Fruit fly (Drosophila melanogaster) whole organism, embryonic: Measurements from ENCODE around the gene Sb.
"Not testable (repeated sequence)": the region's sequence is repeated elsewhere in the genome, so short reads cannot be mapped to it uniquely, and the experiment has no call there.

Experiments used
- BEAF-32 ChIP-seq: fragments of 200-800 bp; sonication (Bioruptor generic); optimal IDR thresholded peaks from 3 replicates; lab custom pipeline; 2017; ENCODE audit warnings: missing biosample characterization, missing genetic modification characterization, mild to moderate bottlenecking, moderate library complexity, missing genetic modification reagents
- CG10543 ChIP-seq: fragments of 200-800 bp; sonication (Bioruptor generic); optimal IDR thresholded peaks from 3 replicates; lab custom pipeline; 2017; ENCODE audit warnings: missing biosample characterization, mild to moderate bottlenecking, missing genetic modification characterization, moderate library complexity
- CG11247 ChIP-seq: fragments of 200-800 bp; sonication (Bioruptor generic); IDR thresholded peaks from 2 replicates; pipeline ENCODE4 v1.3.6; 2022; ENCODE audit warnings: missing biosample characterization, missing genetic modification characterization
- CG12104 ChIP-seq: fragments of 200-800 bp; sonication (Bioruptor generic); optimal IDR thresholded peaks from 3 replicates; lab custom pipeline; 2016; ENCODE audit warnings: missing biosample characterization, missing genetic modification characterization
- CG12236 ChIP-seq: fragments of 200-800 bp; sonication (Bioruptor generic); optimal IDR thresholded peaks from 2 replicates; lab custom pipeline; 2016; ENCODE audit warnings: missing biosample characterization, missing genetic modification characterization
- CG13894 ChIP-seq: fragments of 200-800 bp; sonication (Bioruptor generic); optimal IDR thresholded peaks from 3 replicates; lab custom pipeline; 2018; ENCODE audit warnings: missing biosample characterization, mild to moderate bottlenecking, missing genetic modification characterization, moderate library complexity
- CG17385 ChIP-seq: fragments of 200-800 bp; sonication (Bioruptor generic); optimal IDR thresholded peaks from 3 replicates; lab custom pipeline; 2018; ENCODE audit warnings: missing biosample characterization, mild to moderate bottlenecking, missing genetic modification characterization
- CG2712 ChIP-seq: fragments of 200-800 bp; optimal IDR thresholded peaks from 3 replicates; lab custom pipeline; 2019; ENCODE audit warnings: missing biosample characterization, mild to moderate bottlenecking, missing genetic modification characterization, moderate library complexity
- CG31388 ChIP-seq: fragments of 200-800 bp; sonication (Bioruptor generic); optimal IDR thresholded peaks from 2 replicates; lab custom pipeline; 2016; ENCODE audit warnings: missing biosample characterization, missing genetic modification characterization
- CG4360 ChIP-seq: fragments of 200-800 bp; sonication (Bioruptor generic); IDR thresholded peaks from 2 replicates; pipeline ENCODE4 v1.3.6; 2022; ENCODE audit warnings: missing biosample characterization, missing genetic modification characterization
- CG6272 ChIP-seq: fragments of 200-800 bp; sonication (Bioruptor generic); IDR thresholded peaks from 2 replicates; pipeline ENCODE4 v1.3.6; 2022; ENCODE audit warnings: missing biosample characterization, missing genetic modification characterization
- CG6854 ChIP-seq: fragments of 200-800 bp; sonication (Bioruptor generic); optimal IDR thresholded peaks from 3 replicates; lab custom pipeline; 2017; ENCODE audit warnings: missing biosample characterization, mild to moderate bottlenecking, missing genetic modification characterization
- CG7271 ChIP-seq: fragments of 200-800 bp; sonication (Bioruptor generic); optimal IDR thresholded peaks from 2 replicates; lab custom pipeline; 2018; ENCODE audit warnings: missing biosample characterization, mild to moderate bottlenecking, missing genetic modification characterization, moderate library complexity
- CG7556 ChIP-seq: fragments of 200-800 bp; sonication (Bioruptor generic); optimal IDR thresholded peaks from 2 replicates; lab custom pipeline; 2017; ENCODE audit warnings: missing biosample characterization, mild to moderate bottlenecking, missing genetic modification characterization
- CG9797 ChIP-seq: fragments of 200-800 bp; sonication (Bioruptor generic); optimal IDR thresholded peaks from 3 replicates; lab custom pipeline; 2018; ENCODE audit warnings: missing biosample characterization, mild to moderate bottlenecking, missing genetic modification characterization
- Camta ChIP-seq: fragments of 200-800 bp; sonication (Bioruptor generic); optimal IDR thresholded peaks from 2 replicates; lab custom pipeline; 2016; ENCODE audit warnings: missing biosample characterization, missing genetic modification characterization
- CrebB ChIP-seq: fragments of 200-800 bp; sonication (Bioruptor generic); optimal IDR thresholded peaks from 3 replicates; lab custom pipeline; 2018; ENCODE audit warnings: missing biosample characterization, mild to moderate bottlenecking, missing genetic modification characterization
- D19A ChIP-seq: fragments of 200-800 bp; optimal IDR thresholded peaks from 3 replicates; lab custom pipeline; 2019; ENCODE audit warnings: missing biosample characterization, mild to moderate bottlenecking, missing genetic modification characterization, moderate library complexity
- Drgx ChIP-seq: fragments of 200-800 bp; sonication (Bioruptor generic); IDR thresholded peaks from 2 replicates; pipeline ENCODE4 v1.3.6; 2022; ENCODE audit warnings: missing biosample characterization, missing genetic modification characterization
- Fer3 ChIP-seq: fragments of 200-800 bp; sonication (Bioruptor generic); optimal IDR thresholded peaks from 2 replicates; lab custom pipeline; 2018; ENCODE audit warnings: missing biosample characterization, mild to moderate bottlenecking, missing genetic modification characterization, moderate library complexity
- Med ChIP-seq: fragments of 200-800 bp; sonication (Bioruptor generic); peaks from one replicate; lab custom pipeline; 2016; ENCODE audit warnings: missing biosample characterization, missing genetic modification characterization, mild to moderate bottlenecking, inconsistent platforms, moderate library complexity
- Mes4 ChIP-seq: fragments of 200-800 bp; sonication (Bioruptor generic); optimal IDR thresholded peaks from 2 replicates; lab custom pipeline; 2016; ENCODE audit warnings: missing biosample characterization, missing genetic modification characterization
- NFAT ChIP-seq: fragments of 200-800 bp; sonication (Bioruptor generic); IDR thresholded peaks from 2 replicates; pipeline ENCODE4 v1.3.6; 2022; ENCODE audit warnings: missing biosample characterization, missing genetic modification characterization
- Neu2 ChIP-seq: fragments of 200-800 bp; sonication (Bioruptor generic); optimal IDR thresholded peaks from 3 replicates; lab custom pipeline; 2016; ENCODE audit warnings: missing biosample characterization, missing genetic modification characterization, borderline replicate concordance
- PHDP ChIP-seq: fragments of 200-800 bp; sonication (Bioruptor generic); optimal IDR thresholded peaks from 3 replicates; lab custom pipeline; 2018; ENCODE audit warnings: missing biosample characterization, mild to moderate bottlenecking, missing genetic modification characterization, moderate library complexity
- YL-1 ChIP-seq: fragments of 200-800 bp; sonication (Bioruptor generic); optimal IDR thresholded peaks from 3 replicates; lab custom pipeline; 2017; ENCODE audit warnings: missing biosample characterization, mild to moderate bottlenecking, missing genetic modification characterization
- ac ChIP-seq: fragments of 200-800 bp; sonication (Bioruptor generic); optimal IDR thresholded peaks from 3 replicates; lab custom pipeline; 2017; ENCODE audit warnings: missing biosample characterization, mild to moderate bottlenecking, missing genetic modification characterization
- ara ChIP-seq: fragments of 200-800 bp; sonication (Bioruptor generic); IDR thresholded peaks from 2 replicates; pipeline ENCODE4 v1.3.6; 2022; ENCODE audit warnings: missing biosample characterization, missing genetic modification characterization
- ase ChIP-seq: fragments of 200-800 bp; sonication (Bioruptor generic); IDR thresholded peaks from 3 replicates; pipeline ENCODE4 v1.3.6; 2022; ENCODE audit warnings: missing biosample characterization, missing genetic modification characterization
- bab2 ChIP-seq: fragments of 200-800 bp; sonication (Bioruptor generic); optimal IDR thresholded peaks from 2 replicates; lab custom pipeline; 2016; ENCODE audit warnings: missing biosample characterization, missing genetic modification characterization
- chinmo ChIP-seq: fragments of 200-800 bp; sonication (Bioruptor generic); IDR thresholded peaks from 4 replicates; pipeline ENCODE4 v1.3.6; 2022; ENCODE audit warnings: missing biosample characterization, missing genetic modification characterization; ENCODE audit not compliant: partially characterized antibody
- chm ChIP-seq: fragments of 200-800 bp; sonication (Bioruptor generic); IDR thresholded peaks from 2 replicates; pipeline ENCODE4 v1.3.6; 2022; ENCODE audit warnings: missing biosample characterization, missing genetic modification characterization
- crol ChIP-seq: fragments of 200-800 bp; sonication (Bioruptor generic); IDR thresholded peaks from 2 replicates; pipeline ENCODE4 v1.3.6; 2022; ENCODE audit warnings: missing biosample characterization, missing genetic modification characterization
- esg ChIP-seq: fragments of 200-800 bp; sonication (Bioruptor generic); conservative IDR thresholded peaks from 2 replicates; pipeline ENCODE4 v1.3.6; 2022; ENCODE audit warnings: missing biosample characterization, missing genetic modification characterization
- fru ChIP-seq: fragments of >200 bp; optimal IDR thresholded peaks from 2 replicates; lab custom pipeline; 2017
- grn ChIP-seq: fragments of 200-800 bp; sonication (Bioruptor generic); optimal IDR thresholded peaks from 3 replicates; lab custom pipeline; 2017; ENCODE audit warnings: missing biosample characterization, missing genetic modification characterization
- oc ChIP-seq: fragments of 200-800 bp; sonication (Bioruptor generic); optimal IDR thresholded peaks from 2 replicates; lab custom pipeline; 2018; ENCODE audit warnings: missing biosample characterization, mild to moderate bottlenecking, missing genetic modification characterization, moderate library complexity
- p53 ChIP-seq: fragments of 200-800 bp; sonication (Bioruptor generic); optimal IDR thresholded peaks from 2 replicates; lab custom pipeline; 2016; ENCODE audit warnings: missing biosample characterization, missing genetic modification characterization
- pros ChIP-seq: fragments of 200-800 bp; sonication (Bioruptor generic); optimal IDR thresholded peaks from 3 replicates; lab custom pipeline; 2019; ENCODE audit warnings: missing biosample characterization, mild to moderate bottlenecking, missing genetic modification characterization, moderate library complexity
- sisA ChIP-seq: fragments of 200-800 bp; sonication (Bioruptor generic); IDR thresholded peaks from 2 replicates; pipeline ENCODE4 v1.3.6; 2022; ENCODE audit warnings: missing biosample characterization, missing genetic modification characterization
- slbo ChIP-seq: fragments of 200-800 bp; sonication (Bioruptor generic); IDR thresholded peaks from 2 replicates; pipeline ENCODE4 v1.3.6; 2022; ENCODE audit warnings: missing biosample characterization, missing genetic modification characterization
- stc ChIP-seq: fragments of 200-800 bp; sonication (Bioruptor generic); IDR thresholded peaks from 2 replicates; pipeline ENCODE4 v1.3.6; 2022; ENCODE audit warnings: missing biosample characterization, missing genetic modification characterization
- tup ChIP-seq: fragments of 200-800 bp; sonication (Bioruptor generic); optimal IDR thresholded peaks from 2 replicates; lab custom pipeline; 2016; ENCODE audit warnings: missing biosample characterization, mild to moderate bottlenecking, missing genetic modification characterization, moderate library complexity
- wdn ChIP-seq: fragments of 200-800 bp; sonication (Bioruptor generic); IDR thresholded peaks from 2 replicates; pipeline ENCODE4 v1.3.6; 2022; ENCODE audit warnings: missing biosample characterization, missing genetic modification characterization

Gene Sb

DNA sequence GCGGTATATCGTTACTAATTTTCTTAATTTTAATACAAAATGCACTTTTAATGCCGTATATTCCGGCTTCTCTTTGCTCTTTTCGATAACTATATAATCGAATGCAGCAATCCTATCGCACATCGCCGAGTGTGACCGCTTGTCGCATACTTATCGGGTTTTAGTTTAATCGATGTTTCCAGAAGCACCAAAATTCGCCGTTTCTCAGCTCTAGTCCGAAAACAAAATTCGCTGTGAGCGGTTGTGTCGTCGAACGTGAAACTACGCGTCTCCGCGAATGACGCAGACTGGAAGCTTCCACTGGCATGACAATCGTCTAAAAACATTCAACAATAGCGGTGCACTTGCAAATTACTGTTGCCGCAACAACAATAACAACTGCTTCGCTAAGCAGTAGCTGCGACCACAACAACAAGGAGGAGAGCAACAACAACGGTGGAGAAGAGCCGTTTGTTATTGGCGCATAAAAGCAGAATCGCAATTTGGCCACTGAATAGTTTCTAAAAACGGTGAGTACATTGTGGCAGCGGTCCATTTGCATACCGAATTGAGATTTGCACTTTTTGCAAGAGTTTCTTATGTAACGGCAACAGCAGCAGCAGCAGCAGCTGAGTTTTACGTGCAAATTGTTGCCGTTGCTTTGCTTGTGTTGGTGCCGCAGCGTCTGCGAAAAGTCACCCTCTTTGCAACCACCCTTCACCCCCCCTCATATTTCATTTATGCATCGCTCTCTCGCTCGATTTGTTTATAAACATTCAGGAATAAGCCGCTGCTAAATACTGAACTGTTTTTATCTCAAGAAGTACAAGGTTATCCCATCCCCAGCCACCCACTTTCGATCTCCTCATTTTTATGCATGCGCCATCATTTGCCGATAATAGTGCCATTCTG is 71.1 kb downstream of the Sb start, which contains the start of gene sra (continued):
- TF ChIP-seq bab2 (GFP tag; lab: Kevin White, UChicago) = no peak
- peak; percentile 69 for TF ChIP-seq CG4360 (GFP tag; lab: Robert Waterston, UW)
- TF ChIP-seq stc (GFP tag; lab: Robert Waterston, UW) = peak; percentile 15; the same call in 1 of the 2 replicates
- no peak for TF ChIP-seq ara (GFP tag; lab: Robert Waterston, UW)
- TF ChIP-seq CG17385 (GFP tag; lab: Kevin White, UChicago) = peak; percentile 37

DNA sequence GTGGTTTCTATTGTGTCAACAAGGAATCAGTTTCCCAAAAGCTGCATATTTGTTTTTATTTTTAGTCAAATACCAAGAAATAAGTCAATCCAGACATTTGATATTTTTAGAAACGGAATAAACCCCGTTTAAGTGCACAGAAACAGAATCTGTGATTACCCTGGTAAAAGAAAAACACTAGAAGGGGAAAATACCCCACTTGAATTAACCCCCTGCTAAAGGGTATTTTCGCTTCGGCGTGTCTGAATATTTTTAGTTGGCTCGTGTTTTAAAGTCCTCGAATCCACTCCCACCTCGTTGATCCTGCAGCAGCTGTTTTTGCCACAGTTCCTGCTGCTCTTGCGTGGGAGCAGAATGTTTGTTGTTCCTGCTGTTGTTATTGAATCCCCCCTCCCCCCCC is 71.8 kb downstream of the Sb start:
- TF ChIP-seq Mes4 (GFP tag; lab: Kevin White, UChicago) (no peak), CG6272 (GFP tag; lab: Robert Waterston, UW) (no peak), ac (GFP tag; lab: Kevin White, UChicago) (peak; percentile 1), CG11247 (GFP tag; lab: Robert Waterston, UW) (no peak), p53 (GFP tag; lab: Kevin White, UChicago) (no peak), pros (GFP tag; lab: Kevin White, UChicago) (no peak), CG31388 (GFP tag; lab: Kevin White, UChicago) (no peak), D19A (tag; lab: Kevin White, UChicago) (peak; percentile 93), tup (GFP tag; lab: Kevin White, UChicago) (no peak), chm (GFP tag; lab: Robert Waterston, UW) (0 out of 2 replicates have a peak, but pooled peaks have one; percentile 23), Camta (GFP tag; lab: Kevin White, UChicago) (no peak), CG6854 (GFP tag; lab: Kevin White, UChicago) (no peak), BEAF-32 (GFP tag; lab: Kevin White, UChicago) (no peak), CG13894 (tag; lab: Kevin White, UChicago) (no peak), Med (GFP tag; lab: Kevin White, UChicago) (no peak), oc (tag; lab: Kevin White, UChicago) (no peak), PHDP (tag; lab: Kevin White, UChicago) (no peak), crol (GFP tag; lab: Robert Waterston, UW) (peak; percentile 57), YL-1 (GFP tag; lab: Kevin White, UChicago) (no peak), wdn (GFP tag; lab: Robert Waterston, UW) (no peak), NFAT (GFP tag; lab: Robert Waterston, UW) (no peak)

DNA sequence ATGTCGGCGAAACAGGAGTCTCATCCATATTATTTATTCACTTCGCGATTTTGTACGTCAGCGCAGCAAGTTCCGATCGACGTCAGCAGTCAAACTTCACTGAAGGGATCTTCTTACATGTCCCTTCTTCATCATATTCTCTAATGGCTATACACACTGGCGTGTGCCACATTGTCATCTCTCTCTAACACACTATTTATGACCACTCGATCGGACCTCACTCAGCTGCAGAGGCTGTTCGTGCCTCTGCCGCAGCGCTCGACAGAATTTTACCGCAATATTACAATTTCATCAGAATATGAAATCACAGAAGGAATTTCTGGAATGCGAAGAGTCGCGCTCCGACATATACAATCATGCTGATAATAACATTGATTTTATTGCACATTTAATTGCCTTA is 73.5 kb downstream of the Sb start, which contains the start of gene Bin1:
Gene Bin1, minus strand, starts transcription at position 101 of the 400 bp plus-strand sequence.
- TF ChIP-seq CG7556 (GFP tag; lab: Kevin White, UChicago); CG7271 (tag; lab: Kevin White, UChicago); CG10543 (GFP tag; lab: Kevin White, UChicago): not testable (repeated sequence)

DNA sequence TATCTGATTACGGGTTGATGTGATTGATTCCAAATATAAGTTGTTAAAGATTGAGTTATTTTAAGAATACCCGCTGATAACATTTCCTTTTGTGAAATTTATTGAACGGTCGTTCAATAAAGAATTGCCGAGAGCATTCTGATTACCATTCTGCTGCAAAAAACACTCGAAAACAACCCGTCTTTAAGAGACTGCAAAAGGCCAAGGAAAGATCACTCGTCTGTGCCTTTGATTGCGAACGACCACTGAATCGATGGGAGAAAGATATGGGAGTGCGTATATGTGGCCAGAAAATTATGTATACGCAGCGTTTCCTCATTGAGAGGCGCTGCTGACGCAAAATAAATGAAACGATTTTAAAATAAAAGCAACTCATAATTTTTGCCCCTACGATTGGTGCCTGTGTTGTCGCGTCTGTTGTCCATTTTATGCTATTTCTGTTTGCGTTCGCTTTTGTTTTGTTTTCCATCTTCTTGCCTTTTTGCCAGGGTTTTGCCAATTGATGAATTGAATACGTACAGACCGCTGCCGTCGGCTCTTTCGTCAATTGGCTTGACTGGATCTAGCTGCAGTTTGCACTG is 74.3 kb downstream of the Sb start:
- TF ChIP-seq CG9797 (GFP tag; lab: Kevin White, UChicago) = no peak
- TF ChIP-seq CrebB = no peak
- 0 out of 2 replicates have a peak, but pooled peaks have one; percentile 12 for TF ChIP-seq Drgx (GFP tag; lab: Robert Waterston, UW)
- TF ChIP-seq CG12236 (GFP tag; lab: Kevin White, UChicago) = no peak
- no peak for TF ChIP-seq Fer3 (tag; lab: Kevin White, UChicago)
- TF ChIP-seq CG2712 (tag; lab: Kevin White, UChicago) = no peak
- TF ChIP-seq grn = peak; percentile 30
- TF ChIP-seq esg (GFP tag; lab: Robert Waterston, UW) = no peak
- TF ChIP-seq Med (GFP tag; lab: Kevin White, UChicago) = peak; percentile 30
- 0 out of 2 replicates have a peak, but pooled peaks have one; percentile 18 for TF ChIP-seq slbo (GFP tag; lab: Robert Waterston, UW)
- TF ChIP-seq CG12104 (GFP tag; lab: Kevin White, UChicago) = no peak
- TF ChIP-seq sisA (GFP tag; lab: Robert Waterston, UW) = no peak
- TF ChIP-seq Neu2 (GFP tag; lab: Kevin White, UChicago) = no peak
- TF ChIP-seq chinmo = 0 out of 4 replicates have a peak, but pooled peaks have one; percentile 58
- no peak for TF ChIP-seq fru (lab: Kevin White, UChicago)
- TF ChIP-seq ase (GFP tag; lab: Robert Waterston, UW) = no peak
